Fruit fly (Drosophila melanogaster): ENCODE data around the gene Grx1.

DNA sequence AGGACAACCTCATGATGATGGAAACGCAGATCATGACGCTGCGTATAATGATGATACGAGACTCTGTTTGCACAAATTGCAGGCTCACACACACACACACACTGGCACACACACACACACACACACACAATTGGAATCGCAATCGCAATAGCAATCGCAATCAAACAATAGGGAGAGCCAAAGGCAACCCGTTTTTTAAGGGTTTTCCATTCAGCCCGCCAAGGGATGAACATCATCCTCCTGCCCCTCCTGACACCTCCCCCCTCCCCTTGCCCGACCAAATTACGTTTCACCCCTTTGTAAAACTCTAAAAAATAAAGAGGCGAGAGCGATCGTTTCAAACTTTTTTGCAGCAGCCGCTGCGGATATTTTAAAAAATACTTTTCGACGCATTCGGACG, 16.8 kb upstream of the Grx1 start:
- TF ChIP-seq CG8478 (optimal IDR thresholded peaks at IDR 0.05) (no peak), CTCF (optimal IDR thresholded peaks at IDR 0.05) (no peak)
